Worm (Caenorhabditis elegans) whole organism, L1 larva: Measurements from ENCODE around the gene glct-6.

Experiments
- C04F5.9 ChIP-seq: sonication (generic microtip); optimal IDR thresholded peaks from 2 replicates; lab custom pipeline; 2016; ENCODE audit warnings: missing genetic modification characterization, missing compliant biosample characterization
- C16A3.4 ChIP-seq: fragments of 150-350 bp; optimal IDR thresholded peaks from 2 replicates; lab custom pipeline; 2014; ENCODE audit warnings: missing biosample characterization, missing genetic modification characterization
- C34B4.2 ChIP-seq: sonication (generic microtip); optimal IDR thresholded peaks from 2 replicates; lab custom pipeline; 2017; ENCODE audit warnings: mild to moderate bottlenecking, missing genetic modification characterization, missing compliant biosample characterization
- F16B12.6 ChIP-seq: fragments of 150-350 bp; optimal IDR thresholded peaks from 2 replicates; lab custom pipeline; 2014; ENCODE audit warnings: missing biosample characterization, missing genetic modification characterization
- aha-1 ChIP-seq: fragments of 150-350 bp; optimal IDR thresholded peaks from 2 replicates; lab custom pipeline; 2014; ENCODE audit warnings: missing biosample characterization, missing genetic modification characterization
- alr-1 ChIP-seq: fragments of 200-800 bp; sonication (Bioruptor generic); optimal IDR thresholded peaks from 2 replicates; lab custom pipeline; 2018; ENCODE audit warnings: borderline replicate concordance, mild to moderate bottlenecking, missing genetic modification characterization, missing compliant biosample characterization
- aly-2 ChIP-seq: fragments of 150-350 bp; optimal IDR thresholded peaks from 2 replicates; lab custom pipeline; 2014; ENCODE audit warnings: missing biosample characterization, missing genetic modification characterization
- ceh-63 ChIP-seq: fragments of 200-800 bp; sonication (Bioruptor generic); optimal IDR thresholded peaks from 2 replicates; lab custom pipeline; 2018; ENCODE audit warnings: mild to moderate bottlenecking, missing genetic modification characterization, missing compliant biosample characterization
- ceh-82 ChIP-seq, 3 experiments: fragments of 150-350 bp in 1 of 3; sonication (generic microtip) in 2 of 3; optimal IDR thresholded peaks; 2 replicates each; lab custom pipeline; 2014 to 2017; ENCODE audit warnings: missing biosample characterization in 3 of 3, missing genetic modification characterization in 3 of 3
- ces-1 ChIP-seq: fragments of 150-350 bp; optimal IDR thresholded peaks from 2 replicates; lab custom pipeline; 2014; ENCODE audit warnings: missing biosample characterization, missing genetic modification reagents, missing genetic modification characterization
- dpl-1 ChIP-seq, 3 experiments: fragments of 150-350 bp in 2 of 3; sonication (generic microtip) in 1 of 3; optimal IDR thresholded peaks; 2 replicates each; lab custom pipeline; 2014 to 2017; ENCODE audit warnings: missing biosample characterization in 3 of 3, missing genetic modification characterization in 3 of 3, missing genetic modification reagents in 3 of 3
- dsc-1 ChIP-seq: sonication (generic microtip); optimal IDR thresholded peaks from 2 replicates; lab custom pipeline; 2016; ENCODE audit warnings: mild to moderate bottlenecking, missing genetic modification characterization, missing compliant biosample characterization
- efl-3 ChIP-seq: fragments of 200-800 bp; sonication (Bioruptor generic); optimal IDR thresholded peaks from 2 replicates; lab custom pipeline; 2018; ENCODE audit warnings: mild to moderate bottlenecking, missing genetic modification characterization, missing compliant biosample characterization
- egl-13 ChIP-seq: sonication (generic microtip); optimal IDR thresholded peaks from 2 replicates; lab custom pipeline; 2016; ENCODE audit warnings: missing genotype, missing genetic modification reagents, missing genetic modification characterization, missing compliant biosample characterization
- egl-27 ChIP-seq, 2 experiments: fragments of 150-350 bp in 1 of 2; sonication (generic microtip); optimal IDR thresholded peaks; 3 replicates each; lab custom pipeline; 2017 to 2018; ENCODE audit warnings: missing biosample characterization in 2 of 2, missing genetic modification characterization in 2 of 2, missing genetic modification reagents in 2 of 2
- elt-2 ChIP-seq: sonication (generic microtip); optimal IDR thresholded peaks from 2 replicates; lab custom pipeline; 2016; ENCODE audit warnings: missing genetic modification characterization, mild to moderate bottlenecking, inconsistent platforms, missing compliant biosample characterization, missing genetic modification reagents
- fkh-10 ChIP-seq: sonication (generic microtip); optimal IDR thresholded peaks from 2 replicates; lab custom pipeline; 2017; ENCODE audit warnings: missing biosample characterization, missing genetic modification reagents, missing genetic modification characterization
- fkh-4 ChIP-seq: sonication (generic microtip); optimal IDR thresholded peaks from 2 replicates; lab custom pipeline; 2016; ENCODE audit warnings: missing compliant biosample characterization, missing genetic modification characterization, borderline replicate concordance
- hlh-17 ChIP-seq: fragments of 200-800 bp; sonication (Bioruptor generic); optimal IDR thresholded peaks from 2 replicates; lab custom pipeline; 2018; ENCODE audit warnings: missing genetic modification characterization, mild to moderate bottlenecking, missing compliant biosample characterization, moderate library complexity, borderline replicate concordance
- hlh-4 ChIP-seq: sonication (generic microtip); optimal IDR thresholded peaks from 2 replicates; lab custom pipeline; 2016; ENCODE audit warnings: mild to moderate bottlenecking, missing genetic modification characterization, missing compliant biosample characterization
- irx-1 ChIP-seq: sonication (generic microtip); optimal IDR thresholded peaks from 2 replicates; lab custom pipeline; 2016; ENCODE audit warnings: missing genetic modification characterization, missing compliant biosample characterization
- isw-1 ChIP-seq: fragments of 200-800 bp; sonication (Bioruptor generic); IDR thresholded peaks from 2 replicates; pipeline ENCODE4 v1.3.6; 2022; ENCODE audit warnings: missing genetic modification characterization, missing compliant biosample characterization
- jun-1 ChIP-seq: fragments of 150-350 bp; optimal IDR thresholded peaks from 2 replicates; lab custom pipeline; 2014; ENCODE audit warnings: missing biosample characterization, missing genetic modification reagents, missing genetic modification characterization
- lin-13 ChIP-seq: fragments of 150-350 bp; optimal IDR thresholded peaks from 2 replicates; lab custom pipeline; 2014; ENCODE audit warnings: missing biosample characterization, missing genetic modification reagents, missing genetic modification characterization
- lin-15B ChIP-seq: fragments of 150-350 bp; sonication (generic microtip); optimal IDR thresholded peaks from 3 replicates; lab custom pipeline; 2014; ENCODE audit warnings: missing biosample characterization, missing genetic modification characterization
- lin-35 ChIP-seq, 2 experiments: fragments of 150-350 bp; optimal IDR thresholded peaks; 2 replicates each; lab custom pipeline; 2014; ENCODE audit warnings: missing biosample characterization in 2 of 2, missing genetic modification characterization in 2 of 2, missing genetic modification reagents in 2 of 2
- lir-3 ChIP-seq: sonication (generic microtip); optimal IDR thresholded peaks from 2 replicates; lab custom pipeline; 2016; ENCODE audit warnings: mild to moderate bottlenecking, missing genetic modification characterization, moderate library complexity, missing compliant biosample characterization; ENCODE audit not compliant: poor library complexity
- mab-9 ChIP-seq: fragments of 200-800 bp; sonication (Bioruptor generic); IDR thresholded peaks from 2 replicates; pipeline ENCODE4 v1.3.6; 2022; ENCODE audit warnings: missing genetic modification reagents, missing genetic modification characterization, missing compliant biosample characterization
- mef-2 ChIP-seq: fragments of 150-350 bp; optimal IDR thresholded peaks from 2 replicates; lab custom pipeline; 2014; ENCODE audit warnings: missing biosample characterization, missing genetic modification characterization
- mep-1 ChIP-seq: fragments of 150-350 bp; optimal IDR thresholded peaks from 2 replicates; lab custom pipeline; 2014; ENCODE audit warnings: missing biosample characterization, missing genetic modification characterization
- nhr-11 ChIP-seq: fragments of 150-350 bp; optimal IDR thresholded peaks from 2 replicates; lab custom pipeline; 2014; ENCODE audit warnings: missing biosample characterization, missing genetic modification characterization
- nhr-20 ChIP-seq: sonication (generic microtip); optimal IDR thresholded peaks from 2 replicates; lab custom pipeline; 2016; ENCODE audit warnings: mild to moderate bottlenecking, missing genetic modification characterization, missing compliant biosample characterization
- nhr-28 ChIP-seq: fragments of 150-350 bp; optimal IDR thresholded peaks from 2 replicates; lab custom pipeline; 2014; ENCODE audit warnings: missing biosample characterization, missing genetic modification characterization
- nhr-47 ChIP-seq: sonication (generic microtip); optimal IDR thresholded peaks from 2 replicates; lab custom pipeline; 2016; ENCODE audit warnings: mild to moderate bottlenecking, missing genetic modification characterization, moderate library complexity, missing compliant biosample characterization
- nhr-71 ChIP-seq: sonication (generic microtip); optimal IDR thresholded peaks from 2 replicates; lab custom pipeline; 2016; ENCODE audit warnings: mild to moderate bottlenecking, missing genetic modification characterization, moderate library complexity, missing compliant biosample characterization
- nhr-84 ChIP-seq: sonication (generic microtip); optimal IDR thresholded peaks from 2 replicates; lab custom pipeline; 2017; ENCODE audit warnings: missing biosample characterization, missing genetic modification characterization
- pax-3 ChIP-seq: fragments of 200-800 bp; sonication (Bioruptor generic); optimal IDR thresholded peaks from 2 replicates; lab custom pipeline; 2018; ENCODE audit warnings: mild to moderate bottlenecking, missing genetic modification characterization, moderate library complexity, missing compliant biosample characterization
- pqm-1 ChIP-seq: sonication (generic microtip); optimal IDR thresholded peaks from 3 replicates; lab custom pipeline; 2017; ENCODE audit warnings: missing biosample characterization, missing genetic modification characterization
- rnt-1 ChIP-seq: sonication (generic microtip); optimal IDR thresholded peaks from 2 replicates; lab custom pipeline; 2016; ENCODE audit warnings: mild to moderate bottlenecking, missing genetic modification characterization, moderate library complexity, missing compliant biosample characterization
- skn-1 ChIP-seq: fragments of 150-350 bp; optimal IDR thresholded peaks from 2 replicates; lab custom pipeline; 2014; ENCODE audit warnings: missing biosample characterization, missing genetic modification characterization
- snu-23 ChIP-seq: sonication (generic microtip); optimal IDR thresholded peaks from 2 replicates; lab custom pipeline; 2016; ENCODE audit warnings: missing genetic modification characterization, missing compliant biosample characterization
- sox-4 ChIP-seq: sonication (generic microtip); optimal IDR thresholded peaks from 2 replicates; lab custom pipeline; 2016; ENCODE audit warnings: missing genetic modification characterization, missing compliant biosample characterization
- sptf-1 ChIP-seq: fragments of 150-350 bp; optimal IDR thresholded peaks from 2 replicates; lab custom pipeline; 2014; ENCODE audit warnings: missing biosample characterization, missing genetic modification characterization
- sup-37 ChIP-seq: fragments of 200-800 bp; sonication (Bioruptor generic); optimal IDR thresholded peaks from 2 replicates; lab custom pipeline; 2018; ENCODE audit warnings: mild to moderate bottlenecking, missing genetic modification characterization, missing compliant biosample characterization
- swsn-7 ChIP-seq: sonication (generic microtip); optimal IDR thresholded peaks from 2 replicates; lab custom pipeline; 2016; ENCODE audit warnings: missing genetic modification characterization, missing compliant biosample characterization
- tbx-2 ChIP-seq: sonication (generic microtip); optimal IDR thresholded peaks from 2 replicates; lab custom pipeline; 2016; ENCODE audit warnings: missing genetic modification characterization, missing compliant biosample characterization
- tlp-1 ChIP-seq: fragments of 150-350 bp; optimal IDR thresholded peaks from 2 replicates; lab custom pipeline; 2014; ENCODE audit warnings: missing biosample characterization, missing genetic modification characterization
- unc-130 ChIP-seq: fragments of 150-350 bp; optimal IDR thresholded peaks from 2 replicates; lab custom pipeline; 2017; ENCODE audit warnings: missing biosample characterization, missing genetic modification characterization, inconsistent platforms
- unc-30 ChIP-seq: sonication (generic microtip); optimal IDR thresholded peaks from 2 replicates; lab custom pipeline; 2017; ENCODE audit warnings: missing biosample characterization, missing genetic modification characterization
- unc-62 ChIP-seq: fragments of 150-350 bp; optimal IDR thresholded peaks from 2 replicates; lab custom pipeline; 2014; ENCODE audit warnings: missing biosample characterization, missing genetic modification reagents, missing genetic modification characterization
- unc-98 ChIP-seq: fragments of 200-800 bp; sonication (Bioruptor generic); IDR thresholded peaks from 2 replicates; pipeline ENCODE4 v1.3.6; 2022; ENCODE audit warnings: missing genetic modification characterization, missing compliant biosample characterization
- zag-1 ChIP-seq: fragments of 150-350 bp; optimal IDR thresholded peaks from 2 replicates; lab custom pipeline; 2014; ENCODE audit warnings: missing biosample characterization, missing genetic modification characterization
- zip-4 ChIP-seq: fragments of 200-800 bp; sonication (Bioruptor generic); optimal IDR thresholded peaks from 2 replicates; lab custom pipeline; 2018; ENCODE audit warnings: mild to moderate bottlenecking, missing genetic modification characterization, moderate library complexity, missing compliant biosample characterization
- ztf-11 ChIP-seq, 2 experiments: sonication (generic microtip); optimal IDR thresholded peaks; 2 replicates each; lab custom pipeline; 2016 to 2017; ENCODE audit warnings: missing genetic modification characterization in 2 of 2, missing biosample characterization in 1 of 2, missing compliant biosample characterization in 1 of 2

The glct-6 gene

DNA sequence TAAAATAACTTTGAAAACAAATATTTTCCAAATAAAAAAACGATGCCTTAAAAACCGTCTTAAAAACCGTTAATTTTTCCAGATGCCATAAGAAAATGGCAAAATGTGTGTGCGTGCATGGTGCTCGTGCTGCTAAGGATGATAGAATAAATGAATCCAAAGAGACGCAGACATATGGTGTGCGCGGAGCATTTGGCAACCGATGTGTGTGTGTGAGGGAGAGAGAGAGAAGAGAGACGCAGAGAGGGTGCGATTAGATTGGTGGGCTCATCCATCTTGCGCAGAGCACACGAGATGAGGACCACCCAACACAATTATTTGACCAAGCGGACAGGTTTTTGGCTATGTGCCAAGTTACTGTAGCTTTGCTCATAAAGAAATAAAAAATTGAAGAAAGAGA is 40.7 kb downstream of the glct-6 start:
- TF ChIP-seq dpl-1 (GFP tag; optimal IDR thresholded peaks at IDR 0.05; lab: Kevin White, UChicago) (peak in 1 of 3 experiments; percentile 3), mab-9 (GFP tag; lab: Robert Waterston, UW) (no peak), jun-1 (tag; lab: Kevin White, UChicago) (no peak), ces-1 (GFP tag; lab: Kevin White, UChicago) (no peak), swsn-7 (tag; lab: Kevin White, UChicago) (peak; percentile 21), ztf-11 (tag; optimal IDR thresholded peaks at IDR 0.05; lab: Kevin White, UChicago) (no peak), irx-1 (tag; lab: Kevin White, UChicago) (no peak), sox-4 (tag; lab: Kevin White, UChicago) (no peak), lin-35 (GFP tag; optimal IDR thresholded peaks at IDR 0.05; lab: Kevin White, UChicago) (peak in 1 of 2 experiments; percentile 15), tlp-1 (tag; lab: Kevin White, UChicago) (no peak), nhr-47 (tag; lab: Kevin White, UChicago) (peak; percentile 33), nhr-71 (peak; percentile 40), unc-98 (GFP tag; lab: Robert Waterston, UW) (no peak), pax-3 (no peak), snu-23 (GFP tag; lab: Kevin White, UChicago) (peak; percentile 20), F16B12.6 (tag; lab: Kevin White, UChicago) (no peak), nhr-11 (tag; lab: Kevin White, UChicago) (no peak), lir-3 (tag; lab: Kevin White, UChicago) (no peak), fkh-4 (tag; lab: Kevin White, UChicago) (no peak), egl-13 (tag; lab: Kevin White, UChicago) (no peak), nhr-28 (tag; lab: Kevin White, UChicago) (no peak), sptf-1 (tag; lab: Kevin White, UChicago) (no peak), lin-13 (GFP tag; lab: Kevin White, UChicago) (no peak), hlh-17 (no peak), sup-37 (GFP tag; lab: Kevin White, UChicago) (no peak), dsc-1 (tag; lab: Kevin White, UChicago) (peak; percentile 28), zip-4 (no peak), skn-1 (tag; lab: Kevin White, UChicago) (peak; percentile 17), ceh-63 (no peak), egl-27 (tag; optimal IDR thresholded peaks at IDR 0.05; lab: Kevin White, UChicago) (no peak), C16A3.4 (tag; lab: Kevin White, UChicago) (no peak), mef-2 (no peak), isw-1 (GFP tag; lab: Robert Waterston, UW) (peak; percentile 15), unc-62 (GFP tag; lab: Kevin White, UChicago) (no peak), hlh-4 (no peak), tbx-2 (tag; lab: Kevin White, UChicago) (peak; percentile 3), efl-3 (GFP tag; lab: Kevin White, UChicago) (no peak), unc-130 (tag; lab: Kevin White, UChicago) (no peak), nhr-84 (no peak), unc-30 (tag; lab: Kevin White, UChicago) (no peak), fkh-10 (no peak), aly-2 (no peak), C34B4.2 (tag; lab: Kevin White, UChicago) (no peak), rnt-1 (no peak), zag-1 (tag; lab: Kevin White, UChicago) (peak; percentile 2), C04F5.9 (no peak), ceh-82 (tag; optimal IDR thresholded peaks at IDR 0.05; lab: Kevin White, UChicago) (peak in 2 of 3 experiments; percentile 31 to 59), nhr-20 (tag; lab: Kevin White, UChicago) (no peak), mep-1 (tag; lab: Kevin White, UChicago) (peak; percentile 30), pqm-1 (tag; lab: Kevin White, UChicago) (no peak), aha-1 (tag; lab: Kevin White, UChicago) (no peak), elt-2 (no peak), alr-1 (tag; lab: Kevin White, UChicago) (no peak), lin-15B (tag; lab: Kevin White, UChicago) (no peak)
